Fruit fly (Drosophila melanogaster): Measurements from ENCODE around the gene I-2.
"Not testable (repeated sequence)": the region's sequence is repeated elsewhere in the genome, so short reads cannot be mapped to it uniquely, and the experiment has no call there.

I-2 gene

DNA sequence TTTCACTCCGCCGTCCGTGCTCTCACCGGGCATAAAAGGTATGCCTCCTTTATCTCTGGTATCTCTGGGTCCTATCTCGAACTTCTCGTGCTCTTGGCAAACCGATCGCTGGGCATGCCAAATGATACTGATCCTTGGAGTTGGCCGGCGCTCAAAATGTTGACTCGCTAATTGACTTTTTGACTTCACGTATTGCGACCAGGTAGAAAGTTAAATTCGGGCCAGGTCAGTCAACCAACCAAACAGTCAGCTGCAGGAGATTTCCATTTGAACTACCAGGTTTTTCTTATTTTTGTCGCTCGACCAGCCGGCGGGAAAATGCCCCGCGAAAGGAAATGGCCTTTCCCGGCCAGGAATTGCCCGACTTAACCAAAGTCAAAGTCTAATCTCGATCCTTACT is 32.5 kb downstream of the I-2 start, which contains the start of gene Ilp4:
TSS of gene Ilp4 (minus strand) at position 139 of the 400 bp plus-strand sequence.
- TF ChIP-seq dsf (GFP tag; optimal IDR thresholded peaks at IDR 0.05; ENCODE audit: borderline replicate concordance) (no peak), ey (GFP tag; optimal IDR thresholded peaks at IDR 0.05) (no peak), sage (GFP tag; optimal IDR thresholded peaks at IDR 0.05) (no peak), woc (GFP tag; optimal IDR thresholded peaks at IDR 0.05) (no peak)

DNA sequence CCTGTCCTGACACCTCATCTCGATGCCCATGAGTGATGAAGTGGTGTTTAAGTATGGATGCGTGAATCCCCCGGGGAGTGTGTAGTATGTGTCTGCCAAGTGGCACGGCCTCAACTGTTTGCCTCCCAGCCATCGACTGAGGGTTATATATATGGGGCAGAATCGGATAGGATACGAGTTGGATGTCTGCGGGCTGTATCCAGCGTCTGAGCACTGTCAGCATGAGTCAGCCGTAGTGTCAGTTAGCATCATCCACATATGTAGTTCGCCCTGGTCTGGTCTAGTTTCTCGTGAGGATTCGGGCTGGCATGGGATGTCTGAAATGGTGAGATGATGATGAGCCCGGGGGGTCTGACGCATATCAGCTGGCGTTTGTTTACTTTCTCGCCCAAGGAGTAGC is 34.6 kb downstream of the I-2 start, which contains the start of gene Ilp3:
TSS of gene Ilp3 (minus strand) at position 101 of the 400 bp plus-strand sequence.
- TF ChIP-seq tai (GFP tag; optimal IDR thresholded peaks at IDR 0.05) (no peak), psq (GFP tag; optimal IDR thresholded peaks at IDR 0.05) (no peak), foxo (GFP tag; optimal IDR thresholded peaks at IDR 0.05) (no peak), Hr83 (GFP tag; optimal IDR thresholded peaks at IDR 0.05; ENCODE audit: poor library complexity, severe bottlenecking) (no peak), dsf (GFP tag; optimal IDR thresholded peaks at IDR 0.05; ENCODE audit: borderline replicate concordance) (no peak), h (GFP tag; optimal IDR thresholded peaks at IDR 0.05) (no peak), CG32264 (GFP tag; optimal IDR thresholded peaks at IDR 0.05) (no peak)

DNA sequence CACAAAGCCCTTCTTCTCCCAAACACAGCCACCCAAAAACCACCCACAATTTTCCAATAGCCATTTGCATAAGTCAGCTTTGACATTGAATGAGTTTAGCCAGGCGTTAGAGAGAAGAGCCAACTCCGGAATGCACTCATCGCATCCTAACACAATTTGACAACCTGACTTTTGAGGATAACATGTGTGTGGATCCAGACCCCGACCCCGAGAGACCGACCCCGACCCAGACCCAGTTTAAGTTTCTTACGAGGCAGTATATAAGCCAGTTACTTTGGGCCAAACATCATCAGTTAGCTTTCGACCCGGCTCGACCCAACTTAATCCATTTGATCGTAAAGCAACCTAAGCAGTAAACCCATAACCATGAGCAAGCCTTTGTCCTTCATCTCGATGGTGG is 37.2 kb downstream of the I-2 start, which contains the start of gene Ilp2:
TSS of gene Ilp2 (plus strand) at position 301 of the 400 bp plus-strand sequence.
- TF ChIP-seq ey (GFP tag; optimal IDR thresholded peaks at IDR 0.05) (no peak), Abd-B (GFP tag; optimal IDR thresholded peaks at IDR 0.05) (no peak), dsf (GFP tag; optimal IDR thresholded peaks at IDR 0.05; ENCODE audit: borderline replicate concordance) (no peak), Hnf4 (GFP tag; optimal IDR thresholded peaks at IDR 0.05) (no peak), CG32264 (GFP tag; optimal IDR thresholded peaks at IDR 0.05) (no peak), h (GFP tag; optimal IDR thresholded peaks at IDR 0.05) (no peak)

DNA sequence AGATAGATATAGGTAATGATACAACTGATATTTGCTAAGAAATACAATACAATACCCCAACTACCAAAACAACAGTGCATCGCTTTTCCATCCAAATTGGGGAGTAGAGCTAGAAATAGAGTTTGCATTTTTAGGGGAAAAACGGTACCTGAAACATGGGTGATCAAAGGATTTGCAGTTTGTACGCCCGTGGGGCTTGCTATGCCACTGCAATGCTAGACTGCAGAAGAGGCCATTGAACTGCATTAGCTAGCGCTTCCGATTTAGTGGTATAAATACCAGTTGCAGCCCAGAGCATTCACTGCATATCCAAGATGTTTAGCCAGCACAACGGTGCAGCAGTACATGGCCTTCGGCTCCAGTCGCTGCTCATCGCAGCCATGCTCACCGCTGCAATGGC is 38.5 kb downstream of the I-2 start, which contains the start of gene Ilp1:
TSS of gene Ilp1 (plus strand) at position 301 of the 400 bp plus-strand sequence.
- TF ChIP-seq brk, tai, Dfd (GFP tag; optimal IDR thresholded peaks at IDR 0.05): not testable (repeated sequence)

DNA sequence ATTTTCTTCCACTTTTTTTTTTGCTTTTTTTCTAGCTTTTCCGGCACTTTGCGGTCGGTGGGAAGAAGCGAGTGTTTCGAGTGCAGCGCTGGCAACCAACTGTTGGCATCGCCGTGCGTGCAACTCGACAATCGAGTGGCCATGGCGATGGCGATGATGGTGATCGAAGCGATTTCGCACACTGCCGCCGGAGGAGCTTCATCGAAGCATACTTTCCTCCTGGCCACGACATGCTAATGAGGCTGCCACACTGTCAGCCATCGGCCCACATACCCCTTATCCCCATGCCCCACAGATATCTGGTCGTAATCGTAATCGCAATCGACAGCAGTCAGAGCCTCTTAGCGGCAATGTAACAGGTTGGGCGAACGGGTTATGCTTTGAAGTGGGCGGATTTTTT is 39.0 kb downstream of the I-2 start, which contains the start of gene Zasp67:
TSS of gene Zasp67 (minus strand) at position 101 of the 400 bp plus-strand sequence.
- TF ChIP-seq h (GFP tag; optimal IDR thresholded peaks at IDR 0.05): no peak
- no peak for TF ChIP-seq foxo (GFP tag; optimal IDR thresholded peaks at IDR 0.05)
- no peak for TF ChIP-seq Vsx2 (GFP tag; optimal IDR thresholded peaks at IDR 0.05; ENCODE audit: partially characterized antibody)

DNA sequence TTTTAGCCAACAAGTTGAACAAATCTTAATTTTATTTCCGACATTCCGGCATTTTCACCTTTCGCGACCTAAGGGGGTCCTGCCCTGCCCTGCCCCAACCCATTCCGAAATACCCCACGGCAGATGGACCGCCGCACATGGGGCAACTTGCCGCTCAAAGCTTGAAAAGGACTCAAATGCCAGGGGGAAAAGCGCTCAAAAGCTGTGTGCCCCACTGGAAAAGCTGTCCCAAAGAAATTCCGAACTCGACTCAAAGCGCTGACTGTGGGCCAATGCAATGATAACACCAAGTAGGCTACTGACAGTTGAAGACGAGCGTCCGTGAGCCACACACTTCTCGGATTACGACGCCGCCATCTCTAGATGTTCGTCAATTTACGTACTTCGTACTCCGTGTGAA is 49.9 kb downstream of the I-2 start, which contains the start of gene CG32052:
TSS of gene CG32052 (plus strand) at position 301 of the 400 bp plus-strand sequence.
- TF ChIP-seq h (GFP tag; optimal IDR thresholded peaks at IDR 0.05): no peak
- TF ChIP-seq dmrt93B (GFP tag; optimal IDR thresholded peaks at IDR 0.05): no peak
- no peak for TF ChIP-seq CG9705 (GFP tag; optimal IDR thresholded peaks at IDR 0.05)
- TF ChIP-seq foxo (GFP tag; optimal IDR thresholded peaks at IDR 0.05): no peak
- no peak for TF ChIP-seq Hnf4 (GFP tag; optimal IDR thresholded peaks at IDR 0.05)
- TF ChIP-seq ey (GFP tag; optimal IDR thresholded peaks at IDR 0.05): no peak
- no peak for TF ChIP-seq Rel (GFP tag; optimal IDR thresholded peaks at IDR 0.05)
- no peak for TF ChIP-seq Rel (tag; optimal IDR thresholded peaks at IDR 0.05)
- no peak for TF ChIP-seq dl (GFP tag; optimal IDR thresholded peaks at IDR 0.05; ENCODE audit: insufficient read depth in 1 of 2, partially characterized antibody in 2 of 2)
- no peak for TF ChIP-seq tai (GFP tag; optimal IDR thresholded peaks at IDR 0.05)
- no peak for TF ChIP-seq Mio (GFP tag; optimal IDR thresholded peaks at IDR 0.05)
- no peak for TF ChIP-seq CG32264 (GFP tag; optimal IDR thresholded peaks at IDR 0.05)
- TF ChIP-seq Sp1 (GFP tag; optimal IDR thresholded peaks at IDR 0.05): no peak
- no peak for TF ChIP-seq Hr78 (GFP tag; optimal IDR thresholded peaks at IDR 0.05)
- TF ChIP-seq usp (GFP tag; optimal IDR thresholded peaks at IDR 0.05): no peak
- no peak for TF ChIP-seq sage (GFP tag; optimal IDR thresholded peaks at IDR 0.05)
- no peak for TF ChIP-seq HLH106 (tag; optimal IDR thresholded peaks at IDR 0.05)
- TF ChIP-seq Abd-B (GFP tag; optimal IDR thresholded peaks at IDR 0.05): no peak
- no peak for TF ChIP-seq Dfd (GFP tag; optimal IDR thresholded peaks at IDR 0.05)
- no peak for TF ChIP-seq br (GFP tag; optimal IDR thresholded peaks at IDR 0.05)
- no peak for TF ChIP-seq lola (GFP tag; optimal IDR thresholded peaks at IDR 0.05)

Data from whole organism, wandering third instar larva.